Worm (Caenorhabditis elegans): Measurements from ENCODE around the gene F58E2.4.

F58E2.4 gene

DNA sequence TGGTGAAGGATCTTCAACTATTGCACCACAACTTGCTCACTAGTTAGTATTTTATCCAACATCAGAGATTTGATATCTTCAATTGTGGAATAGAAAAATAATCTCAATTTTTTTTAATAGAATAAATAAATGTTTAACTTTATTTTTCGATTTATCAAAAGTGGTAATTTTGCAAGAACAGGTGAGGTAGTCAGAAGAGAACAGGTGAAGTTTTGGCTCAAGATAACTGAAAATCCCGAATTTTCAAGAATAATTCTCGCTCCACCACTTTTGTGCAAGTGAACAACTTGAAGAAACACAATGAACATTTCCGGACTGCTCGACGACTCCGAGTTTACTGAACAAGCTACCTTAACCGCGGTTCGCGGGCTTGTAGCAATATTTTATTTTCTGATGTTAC, 28.3 kb downstream of the F58E2.4 start, which contains the start of gene srz-78:
srz-78 (plus strand) TSS at position 301 of the 400 bp plus-strand sequence.
- TF ChIP-seq zag-1 (tag; optimal IDR thresholded peaks at IDR 0.05): no peak
- TF ChIP-seq ztf-11 (tag; optimal IDR thresholded peaks at IDR 0.05): no peak
- no peak for TF ChIP-seq C34F6.9 (tag; optimal IDR thresholded peaks at IDR 0.05)
- TF ChIP-seq Y55F3AM.14 (GFP tag; optimal IDR thresholded peaks at IDR 0.05): no peak
- no peak for TF ChIP-seq snpc-4 (tag; optimal IDR thresholded peaks at IDR 0.05)
- TF ChIP-seq elt-1 (tag; optimal IDR thresholded peaks at IDR 0.05): no peak
- no peak for TF ChIP-seq blmp-1 (tag; optimal IDR thresholded peaks at IDR 0.05; ENCODE audit: insufficient read depth)
- TF ChIP-seq ztf-4 (tag; optimal IDR thresholded peaks at IDR 0.05): no peak
- TF ChIP-seq nhr-77 (tag; optimal IDR thresholded peaks at IDR 0.05): no peak
- TF ChIP-seq sma-9 (GFP tag; optimal IDR thresholded peaks at IDR 0.05): no peak
- TF ChIP-seq sma-9 (tag; optimal IDR thresholded peaks at IDR 0.05): no peak
- no peak for TF ChIP-seq ztf-1 (GFP tag; conservative IDR thresholded peaks at IDR 0.05)
- TF ChIP-seq mab-5 (tag; optimal IDR thresholded peaks at IDR 0.05): no peak
- no peak for TF ChIP-seq crh-2 (tag; optimal IDR thresholded peaks at IDR 0.05)
- no peak for TF ChIP-seq nhr-6 (tag; optimal IDR thresholded peaks at IDR 0.05)
- TF ChIP-seq egl-27 (tag; optimal IDR thresholded peaks at IDR 0.05): no peak
- no peak for TF ChIP-seq sem-4 (tag; optimal IDR thresholded peaks at IDR 0.05)

DNA sequence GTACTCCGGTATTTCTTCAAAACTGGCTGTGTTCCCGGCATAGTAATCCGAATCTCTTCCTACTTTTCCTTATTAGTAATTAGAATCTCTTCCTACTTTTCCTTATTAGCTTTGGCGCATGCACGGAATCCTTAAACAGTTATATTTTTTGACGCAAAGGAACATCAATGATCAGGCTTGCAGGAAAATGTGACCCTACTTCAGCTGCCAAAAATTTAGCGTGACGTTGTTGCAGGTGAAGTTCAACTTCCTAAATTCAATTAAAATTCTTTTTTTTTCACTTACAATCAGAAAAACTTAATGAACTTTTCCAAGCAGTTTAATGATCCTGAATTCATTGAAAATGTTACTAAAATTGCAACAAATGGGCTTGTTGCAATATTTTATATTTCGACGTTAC, 30.1 kb downstream of the F58E2.4 start, which contains the start of gene srz-79:
srz-79 (plus strand) TSS at position 301 of the 400 bp plus-strand sequence.
- TF ChIP-seq aly-2 (tag; optimal IDR thresholded peaks at IDR 0.05) (no peak), peb-1 (tag; optimal IDR thresholded peaks at IDR 0.05) (no peak), nhr-23 (tag; optimal IDR thresholded peaks at IDR 0.05) (no peak), blmp-1 (tag; optimal IDR thresholded peaks at IDR 0.05; ENCODE audit: insufficient read depth) (no peak), elt-3 (tag; optimal IDR thresholded peaks at IDR 0.05) (no peak), nhr-129 (tag; optimal IDR thresholded peaks at IDR 0.05) (no peak), zag-1 (tag; optimal IDR thresholded peaks at IDR 0.05) (no peak)

DNA sequence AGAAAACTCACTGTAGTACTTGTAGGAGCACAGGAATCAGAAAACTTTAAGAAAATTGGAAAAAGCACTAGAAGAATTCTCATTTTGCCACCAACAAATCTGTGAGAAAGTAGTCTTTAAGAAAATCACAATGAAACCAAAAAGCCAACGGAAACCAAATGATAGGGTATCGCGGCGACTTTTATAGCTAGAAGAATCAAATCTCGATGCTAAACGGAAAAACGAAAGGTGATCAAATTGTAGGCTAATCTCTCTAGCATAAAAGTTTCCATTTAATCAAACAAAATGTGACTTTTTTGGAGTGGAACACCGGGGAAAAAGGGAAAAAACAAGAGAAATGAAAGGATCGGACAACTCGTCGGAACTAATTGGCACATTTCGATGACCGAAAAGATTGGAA, 33.2 kb downstream of the F58E2.4 start, which contains the start of gene C09G12.17:
C09G12.17 (minus strand) TSS at position 101 of the 400 bp plus-strand sequence.
- TF ChIP-seq mdl-1 (tag; optimal IDR thresholded peaks at IDR 0.05): no peak

- TF ChIP-seq nhr-77 (tag; optimal IDR thresholded peaks at IDR 0.05) (no peak), ceh-82 (tag; optimal IDR thresholded peaks at IDR 0.05) (no peak), skn-1 (tag; optimal IDR thresholded peaks at IDR 0.05) (no peak), alr-1 (tag; optimal IDR thresholded peaks at IDR 0.05) (no peak), snpc-4 (tag; optimal IDR thresholded peaks at IDR 0.05) (no peak), gmeb-1 (tag; optimal IDR thresholded peaks at IDR 0.05) (no peak), ztf-4 (tag; optimal IDR thresholded peaks at IDR 0.05) (no peak), unc-62 (GFP tag; optimal IDR thresholded peaks at IDR 0.05) (no peak), mbf-1 (tag; optimal IDR thresholded peaks at IDR 0.05) (no peak), zag-1 (tag; optimal IDR thresholded peaks at IDR 0.05) (no peak), R02D3.7 (tag; optimal IDR thresholded peaks at IDR 0.05) (no peak), mab-5 (tag; optimal IDR thresholded peaks at IDR 0.05) (no peak), nhr-23 (tag; optimal IDR thresholded peaks at IDR 0.05) (no peak)
Measured at ce11 chrIV:3497909-3498308, 34.7 kb downstream of the F58E2.4 start, which contains the start of gene ceh-53. Gene ceh-53 (plus strand): TSS chrIV:3498209.

DNA sequence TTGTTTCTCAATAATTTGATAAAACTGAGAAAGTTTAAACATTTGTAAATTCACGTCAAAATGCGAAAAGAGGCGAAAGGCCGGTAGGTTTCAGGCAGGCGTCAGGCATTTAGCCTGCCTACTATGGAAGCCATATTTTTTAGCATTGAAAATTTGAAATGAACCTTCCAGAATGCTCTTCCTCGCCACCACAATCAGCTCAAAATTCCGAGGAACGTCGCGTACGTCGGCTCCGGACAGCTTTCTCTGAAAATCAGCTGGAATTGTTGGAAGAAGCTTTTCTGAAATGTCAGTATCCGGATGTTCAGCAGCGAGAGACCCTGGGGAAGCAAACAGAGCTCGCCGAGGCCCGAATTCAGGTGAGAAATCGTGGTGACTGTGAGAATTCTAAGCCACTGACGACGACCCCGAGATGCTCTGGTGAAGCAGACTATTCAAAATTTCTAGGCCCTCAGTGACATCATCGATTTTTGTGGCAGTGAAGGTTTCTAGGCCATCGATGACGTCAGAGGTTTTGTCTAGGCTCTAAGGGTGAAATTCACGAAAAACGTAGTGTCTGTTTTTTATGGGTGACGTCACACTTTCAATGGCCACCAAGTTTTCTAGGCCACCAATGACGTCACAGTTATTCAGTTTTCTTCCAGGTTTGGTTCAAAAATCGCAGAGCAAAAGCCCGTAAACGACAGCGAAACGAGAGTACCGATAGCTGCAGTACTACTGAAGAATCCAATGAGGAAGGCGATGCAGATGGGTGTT, 39.0 kb downstream of the F58E2.4 start:
- TF ChIP-seq nhr-11 (tag; optimal IDR thresholded peaks at IDR 0.05) (no peak), unc-62 (GFP tag; optimal IDR thresholded peaks at IDR 0.05) (no peak), elt-3 (tag; optimal IDR thresholded peaks at IDR 0.05) (no peak), Y55F3AM.14 (GFP tag; optimal IDR thresholded peaks at IDR 0.05) (no peak), ama-1 (optimal IDR thresholded peaks at IDR 0.05) (no peak), R02D3.7 (tag; optimal IDR thresholded peaks at IDR 0.05) (no peak), mbf-1 (tag; optimal IDR thresholded peaks at IDR 0.05) (no peak), blmp-1 (tag; optimal IDR thresholded peaks at IDR 0.05; ENCODE audit: insufficient read depth) (no peak), lsy-2 (tag; optimal IDR thresholded peaks at IDR 0.05) (no peak)
